In genomic region chrX:13821039-13821774, dm6 we compare ENCODE assay signal across 1 fruit fly cellular context.
A peak's percentile ranks its signal among the peaks of the same experiment; 100 is the strongest.
TF ChIP-seq lines count a peak whose summit lies in the region.

No protein-coding gene starts in this region.

TF ChIP-seq in whole organism, embryonic, 481 proteins besides CTCF, POLR2A, EP300 and RAD21 (continued from another document):
- TF ChIP-seq exex (tag; optimal IDR thresholded peaks at IDR 0.05; lab: Kevin White, UChicago): peak; percentile 52
- no peak for TF ChIP-seq Ravus (GFP tag; IDR thresholded peaks at IDR 0.05; lab: Robert Waterston, UW)
- no peak for TF ChIP-seq zen2 (GFP tag; IDR thresholded peaks at IDR 0.05; lab: Robert Waterston, UW; ENCODE audit: partially characterized antibody)
- TF ChIP-seq Dip3 (GFP tag; optimal IDR thresholded peaks at IDR 0.05; lab: Kevin White, UChicago): no peak
- TF ChIP-seq pnt (GFP tag; optimal IDR thresholded peaks at IDR 0.05; lab: Kevin White, UChicago): no peak
- no peak for TF ChIP-seq psq (GFP tag; optimal IDR thresholded peaks at IDR 0.05; lab: Kevin White, UChicago)
- no peak for TF ChIP-seq her (GFP tag; optimal IDR thresholded peaks at IDR 0.05; lab: Kevin White, UChicago)
- TF ChIP-seq CG14667 (GFP tag; IDR thresholded peaks at IDR 0.05; lab: Robert Waterston, UW): no peak
- no peak for TF ChIP-seq Lpt (GFP tag; optimal IDR thresholded peaks at IDR 0.05; lab: Kevin White, UChicago)
- TF ChIP-seq sd (tag; optimal IDR thresholded peaks at IDR 0.05; lab: Kevin White, UChicago): peak; percentile 86
- TF ChIP-seq ro (GFP tag; IDR thresholded peaks at IDR 0.05; lab: Robert Waterston, UW): no peak
- TF ChIP-seq dysf (GFP tag; IDR thresholded peaks at IDR 0.05; lab: Robert Waterston, UW): 0 out of 3 replicates have a peak, but pooled peaks have one; percentile 5
- TF ChIP-seq sens (GFP tag; lab: Kevin White, UChicago): peak; percentile 73
- TF ChIP-seq nau (GFP tag; optimal IDR thresholded peaks at IDR 0.05; lab: Kevin White, UChicago): no peak
- no peak for TF ChIP-seq lov (optimal IDR thresholded peaks at IDR 0.05; lab: Kevin White, UChicago)
- TF ChIP-seq lov (GFP tag; IDR thresholded peaks at IDR 0.05; lab: Robert Waterston, UW): no peak
- TF ChIP-seq odd (GFP tag; optimal IDR thresholded peaks at IDR 0.05; lab: Kevin White, UChicago): no peak
- no peak for TF ChIP-seq Hr39 (optimal IDR thresholded peaks at IDR 0.05; lab: Kevin White, UChicago)
- TF ChIP-seq hkb (optimal IDR thresholded peaks at IDR 0.05; lab: Kevin White, UChicago): no peak
- 0 out of 2 replicates have a peak, but pooled peaks have one; percentile 21 for TF ChIP-seq hkb (GFP tag; IDR thresholded peaks at IDR 0.05; lab: Robert Waterston, UW)
- no peak for TF ChIP-seq ranshi (GFP tag; IDR thresholded peaks at IDR 0.05; lab: Robert Waterston, UW)
- TF ChIP-seq CG3995 (GFP tag; optimal IDR thresholded peaks at IDR 0.05; lab: Kevin White, UChicago): no peak
- no peak for TF ChIP-seq Vsx1 (GFP tag; optimal IDR thresholded peaks at IDR 0.05; lab: Kevin White, UChicago)
- no peak for TF ChIP-seq ab (GFP tag; optimal IDR thresholded peaks at IDR 0.05; lab: Kevin White, UChicago)
- TF ChIP-seq CG9876 (GFP tag; optimal IDR thresholded peaks at IDR 0.05; lab: Kevin White, UChicago): no peak
- TF ChIP-seq Dip2 (GFP tag; IDR thresholded peaks at IDR 0.05; lab: Robert Waterston, UW): no peak
- TF ChIP-seq fru (optimal IDR thresholded peaks at IDR 0.05; lab: Kevin White, UChicago): no peak
- TF ChIP-seq yki (optimal IDR thresholded peaks at IDR 0.05; lab: Kevin White, UChicago): no peak
- no peak for TF ChIP-seq Deaf1 (tag; optimal IDR thresholded peaks at IDR 0.05; lab: Kevin White, UChicago)
- no peak for TF ChIP-seq Hand (GFP tag; optimal IDR thresholded peaks at IDR 0.05; lab: Kevin White, UChicago)
- no peak for TF ChIP-seq CG13775 (GFP tag; optimal IDR thresholded peaks at IDR 0.05; lab: Kevin White, UChicago)
- TF ChIP-seq Hmx (GFP tag; optimal IDR thresholded peaks at IDR 0.05; lab: Kevin White, UChicago): no peak
- TF ChIP-seq kay (GFP tag; optimal IDR thresholded peaks at IDR 0.05; lab: Kevin White, UChicago): no peak
- TF ChIP-seq CG5953 (GFP tag; IDR thresholded peaks at IDR 0.05; lab: Robert Waterston, UW): no peak
- no peak for TF ChIP-seq CG9215 (GFP tag; IDR thresholded peaks at IDR 0.05; lab: Robert Waterston, UW)
- no peak for TF ChIP-seq bbx (GFP tag; IDR thresholded peaks at IDR 0.05; lab: Robert Waterston, UW; ENCODE audit: partially characterized antibody)
- TF ChIP-seq CG8388 (GFP tag; optimal IDR thresholded peaks at IDR 0.05; lab: Kevin White, UChicago): no peak
- no peak for TF ChIP-seq bcd (GFP tag; optimal IDR thresholded peaks at IDR 0.05; lab: Kevin White, UChicago)
- TF ChIP-seq Abd-B (GFP tag; optimal IDR thresholded peaks at IDR 0.05; lab: Kevin White, UChicago): no peak
- no peak for TF ChIP-seq Atf3 (GFP tag; optimal IDR thresholded peaks at IDR 0.05; lab: Kevin White, UChicago)
- TF ChIP-seq CG12744 (GFP tag; optimal IDR thresholded peaks at IDR 0.05; lab: Kevin White, UChicago): no peak
- no peak for TF ChIP-seq onecut (GFP tag; IDR thresholded peaks at IDR 0.05; lab: Robert Waterston, UW)
- no peak for TF ChIP-seq CG32767 (GFP tag; IDR thresholded peaks at IDR 0.05; lab: Robert Waterston, UW)
- TF ChIP-seq dpn (GFP tag; optimal IDR thresholded peaks at IDR 0.05; lab: Kevin White, UChicago): no peak
- TF ChIP-seq chinmo (GFP tag; IDR thresholded peaks at IDR 0.05; lab: Robert Waterston, UW; ENCODE audit: partially characterized antibody): 0 out of 4 replicates have a peak, but pooled peaks have one; percentile 51
- TF ChIP-seq gce (GFP tag; IDR thresholded peaks at IDR 0.05; lab: Robert Waterston, UW): no peak
- TF ChIP-seq ttk (GFP tag; IDR thresholded peaks at IDR 0.05; lab: Robert Waterston, UW): no peak
- TF ChIP-seq CG6813 (GFP tag; optimal IDR thresholded peaks at IDR 0.05; lab: Kevin White, UChicago): no peak
- TF ChIP-seq CG11247 (GFP tag; IDR thresholded peaks at IDR 0.05; lab: Robert Waterston, UW): no peak
- TF ChIP-seq CG34376 (GFP tag; optimal IDR thresholded peaks at IDR 0.05; lab: Kevin White, UChicago): no peak
- TF ChIP-seq p53 (GFP tag; optimal IDR thresholded peaks at IDR 0.05; lab: Kevin White, UChicago): no peak
- TF ChIP-seq Gug (GFP tag; IDR thresholded peaks at IDR 0.05; lab: Robert Waterston, UW): no peak
- peak; percentile 78 for TF ChIP-seq crol (GFP tag; IDR thresholded peaks at IDR 0.05; lab: Robert Waterston, UW)
- peak; percentile 53 for TF ChIP-seq cg (GFP tag; optimal IDR thresholded peaks at IDR 0.05; lab: Kevin White, UChicago)
- TF ChIP-seq eve (GFP tag; optimal IDR thresholded peaks at IDR 0.05; lab: Kevin White, UChicago): no peak
- TF ChIP-seq Xrp1 (GFP tag; IDR thresholded peaks at IDR 0.05; lab: Robert Waterston, UW): 0 out of 2 replicates have a peak, but pooled peaks have one; percentile 13
- peak; percentile 54 for TF ChIP-seq Med (GFP tag; lab: Kevin White, UChicago)
- no peak for TF ChIP-seq btn (GFP tag; optimal IDR thresholded peaks at IDR 0.05; lab: Kevin White, UChicago)
- no peak for TF ChIP-seq CG7786 (GFP tag; optimal IDR thresholded peaks at IDR 0.05; lab: Kevin White, UChicago)
- TF ChIP-seq CG31224 (GFP tag; IDR thresholded peaks at IDR 0.05; lab: Robert Waterston, UW): no peak
- TF ChIP-seq CG8359 (GFP tag; optimal IDR thresholded peaks at IDR 0.05; lab: Kevin White, UChicago; ENCODE audit: borderline replicate concordance): no peak
- TF ChIP-seq unc-4 (GFP tag; IDR thresholded peaks at IDR 0.05; lab: Robert Waterston, UW; ENCODE audit: partially characterized antibody): no peak
- TF ChIP-seq aop (GFP tag; IDR thresholded peaks at IDR 0.05; lab: Robert Waterston, UW): no peak
- TF ChIP-seq mld (GFP tag; IDR thresholded peaks at IDR 0.05; lab: Robert Waterston, UW; ENCODE audit: partially characterized antibody): no peak
- TF ChIP-seq scrt (GFP tag; optimal IDR thresholded peaks at IDR 0.05; lab: Kevin White, UChicago): no peak
- TF ChIP-seq CG14441 (GFP tag; IDR thresholded peaks at IDR 0.05; lab: Robert Waterston, UW): no peak
- no peak for TF ChIP-seq Dfd (GFP tag; optimal IDR thresholded peaks at IDR 0.05; lab: Kevin White, UChicago)
- TF ChIP-seq NC2α (GFP tag; optimal IDR thresholded peaks at IDR 0.05; lab: Kevin White, UChicago): no peak
- no peak for TF ChIP-seq Asciz (GFP tag; optimal IDR thresholded peaks at IDR 0.05; lab: Kevin White, UChicago)
- no peak for TF ChIP-seq nom (GFP tag; optimal IDR thresholded peaks at IDR 0.05; lab: Kevin White, UChicago)
- no peak for TF ChIP-seq CG3838 (GFP tag; optimal IDR thresholded peaks at IDR 0.05; lab: Kevin White, UChicago)
- no peak for TF ChIP-seq dmrt11E (tag; optimal IDR thresholded peaks at IDR 0.05; lab: Kevin White, UChicago)
- 0 out of 2 replicates have a peak, but pooled peaks have one; percentile 7 for TF ChIP-seq CG31441 (GFP tag; IDR thresholded peaks at IDR 0.05; lab: Robert Waterston, UW)
- TF ChIP-seq crc (GFP tag; optimal IDR thresholded peaks at IDR 0.05; lab: Kevin White, UChicago): no peak
- no peak for TF ChIP-seq Eip74EF (GFP tag; optimal IDR thresholded peaks at IDR 0.05; lab: Kevin White, UChicago)
- no peak for TF ChIP-seq bowl (GFP tag; IDR thresholded peaks at IDR 0.05; lab: Robert Waterston, UW)
- no peak for TF ChIP-seq CG9817 (tag; optimal IDR thresholded peaks at IDR 0.05; lab: Kevin White, UChicago)
- TF ChIP-seq ci (GFP tag; IDR thresholded peaks at IDR 0.05; lab: Robert Waterston, UW): no peak
- no peak for TF ChIP-seq CG15479 (GFP tag; optimal IDR thresholded peaks at IDR 0.05; lab: Kevin White, UChicago)
- no peak for TF ChIP-seq CG6272 (GFP tag; IDR thresholded peaks at IDR 0.05; lab: Robert Waterston, UW)
- no peak for TF ChIP-seq CG6683 (GFP tag; optimal IDR thresholded peaks at IDR 0.05; lab: Kevin White, UChicago)
- TF ChIP-seq CG9609 (GFP tag; optimal IDR thresholded peaks at IDR 0.05; lab: Kevin White, UChicago): no peak
- TF ChIP-seq zf30C (GFP tag; optimal IDR thresholded peaks at IDR 0.05; lab: Kevin White, UChicago): peak; percentile 70
- peak; percentile 56 for TF ChIP-seq pros (GFP tag; optimal IDR thresholded peaks at IDR 0.05; lab: Kevin White, UChicago)
- TF ChIP-seq kah (GFP tag; optimal IDR thresholded peaks at IDR 0.05; lab: Kevin White, UChicago): no peak
- no peak for TF ChIP-seq corto (GFP tag; optimal IDR thresholded peaks at IDR 0.05; lab: Kevin White, UChicago)
- TF ChIP-seq CG30403 (GFP tag; optimal IDR thresholded peaks at IDR 0.05; lab: Kevin White, UChicago): no peak
- TF ChIP-seq CG14014 (GFP tag; IDR thresholded peaks at IDR 0.05; lab: Robert Waterston, UW): no peak
- TF ChIP-seq CG2199 (GFP tag; IDR thresholded peaks at IDR 0.05; lab: Robert Waterston, UW): 0 out of 3 replicates have a peak, but pooled peaks have one; percentile 29
